Fruit fly (Drosophila melanogaster) whole organism, embryonic: ENCODE data around the gene Duox.

Source experiments
- Atf3 ChIP-seq: fragments of 200-800 bp; sonication (Bioruptor generic); optimal IDR thresholded peaks from 3 replicates; lab custom pipeline; 2016; ENCODE audit warnings: missing biosample characterization, missing genetic modification characterization
- Bdp1 ChIP-seq: fragments of 200-800 bp; sonication (Bioruptor generic); optimal IDR thresholded peaks from 3 replicates; lab custom pipeline; 2016; ENCODE audit warnings: missing biosample characterization, missing genetic modification characterization
- CG10147 ChIP-seq: fragments of 200-800 bp; sonication (Bioruptor generic); optimal IDR thresholded peaks from 2 replicates; lab custom pipeline; 2019; ENCODE audit warnings: missing biosample characterization, mild to moderate bottlenecking, missing genetic modification characterization, moderate library complexity
- CG1024 ChIP-seq: fragments of 200-800 bp; sonication (Bioruptor generic); IDR thresholded peaks from 2 replicates; pipeline ENCODE4 v1.3.6; 2022; ENCODE audit warnings: missing biosample characterization, missing genetic modification characterization
- CG11696 ChIP-seq: fragments of 200-800 bp; sonication (Bioruptor generic); IDR thresholded peaks from 2 replicates; pipeline ENCODE4 v1.3.6; 2022; ENCODE audit warnings: missing biosample characterization, missing genetic modification characterization
- CG13424 ChIP-seq: fragments of 200-800 bp; sonication (Bioruptor generic); optimal IDR thresholded peaks from 2 replicates; lab custom pipeline; 2019; ENCODE audit warnings: missing biosample characterization, mild to moderate bottlenecking, missing genetic modification characterization, moderate library complexity
- CG16813 ChIP-seq: fragments of 200-800 bp; sonication (Bioruptor generic); IDR thresholded peaks from 3 replicates; pipeline ENCODE4 v1.3.6; 2022; ENCODE audit warnings: missing biosample characterization, missing genetic modification characterization; ENCODE audit not compliant: partially characterized antibody
- CG17186 ChIP-seq: fragments of 200-800 bp; sonication (Bioruptor generic); optimal IDR thresholded peaks from 3 replicates; lab custom pipeline; 2017; ENCODE audit warnings: missing biosample characterization, missing genetic modification reagents, missing genetic modification characterization
- CG17802 ChIP-seq: fragments of 200-800 bp; sonication (Bioruptor generic); optimal IDR thresholded peaks from 2 replicates; lab custom pipeline; 2018; ENCODE audit warnings: missing biosample characterization, mild to moderate bottlenecking, missing genetic modification characterization, moderate library complexity
- CG17829 ChIP-seq: fragments of 200-800 bp; optimal IDR thresholded peaks from 2 replicates; lab custom pipeline; 2019; ENCODE audit warnings: missing biosample characterization, mild to moderate bottlenecking, missing genetic modification characterization, moderate library complexity
- CG17912 ChIP-seq: fragments of 200-800 bp; sonication (Bioruptor generic); optimal IDR thresholded peaks from 2 replicates; lab custom pipeline; 2018; ENCODE audit warnings: missing biosample characterization, mild to moderate bottlenecking, missing genetic modification characterization
- CG30020 ChIP-seq: fragments of 200-800 bp; optimal IDR thresholded peaks from 2 replicates; lab custom pipeline; 2019; ENCODE audit warnings: missing biosample characterization, mild to moderate bottlenecking, missing genetic modification characterization, moderate library complexity
- CG3281 ChIP-seq: fragments of 200-800 bp; sonication (Bioruptor generic); optimal IDR thresholded peaks from 3 replicates; lab custom pipeline; 2017; ENCODE audit warnings: missing biosample characterization, mild to moderate bottlenecking, missing genetic modification characterization
- CG5245 ChIP-seq: fragments of 200-800 bp; sonication (Bioruptor generic); optimal IDR thresholded peaks from 3 replicates; lab custom pipeline; 2016; ENCODE audit warnings: missing biosample characterization, missing genetic modification characterization
- CG6854 ChIP-seq: fragments of 200-800 bp; sonication (Bioruptor generic); optimal IDR thresholded peaks from 3 replicates; lab custom pipeline; 2017; ENCODE audit warnings: missing biosample characterization, mild to moderate bottlenecking, missing genetic modification characterization
- CG8924 ChIP-seq: fragments of 200-800 bp; optimal IDR thresholded peaks from 3 replicates; lab custom pipeline; 2019; ENCODE audit warnings: missing biosample characterization, mild to moderate bottlenecking, missing genetic modification characterization, moderate library complexity
- CG9609 ChIP-seq: fragments of 200-800 bp; sonication (Bioruptor generic); optimal IDR thresholded peaks from 3 replicates; lab custom pipeline; 2016; ENCODE audit warnings: missing biosample characterization, missing genetic modification characterization
- CG9817 ChIP-seq: fragments of 200-800 bp; sonication (Bioruptor generic); optimal IDR thresholded peaks from 2 replicates; lab custom pipeline; 2018; ENCODE audit warnings: missing biosample characterization, mild to moderate bottlenecking, missing genetic modification characterization, moderate library complexity
- Dad ChIP-seq: fragments of 200-800 bp; sonication (Bioruptor generic); optimal IDR thresholded peaks from 3 replicates; lab custom pipeline; 2016; ENCODE audit warnings: missing biosample characterization, missing genetic modification characterization
- Fer1 ChIP-seq: fragments of 200-800 bp; sonication (Bioruptor generic); optimal IDR thresholded peaks from 2 replicates; lab custom pipeline; 2017; ENCODE audit warnings: missing biosample characterization, mild to moderate bottlenecking, missing genetic modification characterization
- H2.0 ChIP-seq: fragments of 200-800 bp; sonication (Bioruptor generic); IDR thresholded peaks from 2 replicates; pipeline ENCODE4 v1.3.6; 2022; ENCODE audit warnings: missing biosample characterization, missing genetic modification characterization
- HLH3B ChIP-seq: fragments of 200-800 bp; sonication (Bioruptor generic); IDR thresholded peaks from 2 replicates; pipeline ENCODE4 v1.3.6; 2022; ENCODE audit warnings: missing biosample characterization, missing genetic modification characterization
- Hmr ChIP-seq: fragments of 200-800 bp; sonication (Bioruptor generic); optimal IDR thresholded peaks from 3 replicates; lab custom pipeline; 2017; ENCODE audit warnings: mild to moderate bottlenecking, missing biosample characterization, missing genetic modification reagents, missing genetic modification characterization
- Hr78 ChIP-seq, 2 experiments: fragments of 200-800 bp in 1 of 2; fragments of >200 bp in 1 of 2; sonication (Bioruptor generic) in 1 of 2; optimal IDR thresholded peaks; 2 replicates each; lab custom pipeline; 2017 to 2019; ENCODE audit warnings: missing biosample characterization in 2 of 2, missing genetic modification characterization in 2 of 2, mild to moderate bottlenecking in 1 of 2, moderate library complexity in 1 of 2
- Max ChIP-seq: fragments of 200-800 bp; sonication (Bioruptor generic); optimal IDR thresholded peaks from 2 replicates; lab custom pipeline; 2016; ENCODE audit warnings: missing biosample characterization, mild to moderate bottlenecking, missing genetic modification characterization
- Opbp ChIP-seq: fragments of 200-800 bp; sonication (Bioruptor generic); IDR thresholded peaks from 3 replicates; pipeline ENCODE4 v1.3.6; 2022; ENCODE audit warnings: missing biosample characterization, missing genetic modification characterization; ENCODE audit not compliant: partially characterized antibody
- PHDP ChIP-seq: fragments of 200-800 bp; sonication (Bioruptor generic); optimal IDR thresholded peaks from 3 replicates; lab custom pipeline; 2018; ENCODE audit warnings: missing biosample characterization, mild to moderate bottlenecking, missing genetic modification characterization, moderate library complexity
- Ravus ChIP-seq: fragments of 200-800 bp; sonication (Bioruptor generic); IDR thresholded peaks from 2 replicates; pipeline ENCODE4 v1.3.6; 2022; ENCODE audit warnings: missing biosample characterization, missing genetic modification characterization
- TFAM ChIP-seq: fragments of 200-800 bp; sonication (Bioruptor generic); optimal IDR thresholded peaks from 2 replicates; lab custom pipeline; 2017; ENCODE audit warnings: missing biosample characterization, missing genetic modification characterization, inconsistent platforms
- abd-A ChIP-seq: fragments of 200-800 bp; sonication (Bioruptor generic); optimal IDR thresholded peaks from 3 replicates; lab custom pipeline; 2019; ENCODE audit warnings: missing biosample characterization, mild to moderate bottlenecking, missing genetic modification characterization, moderate library complexity
- ap ChIP-seq: fragments of 200-800 bp; sonication (Bioruptor generic); IDR thresholded peaks from 2 replicates; pipeline ENCODE4 v1.3.6; 2022; ENCODE audit warnings: missing biosample characterization, missing genetic modification characterization
- btn ChIP-seq: fragments of 200-800 bp; sonication (Bioruptor generic); optimal IDR thresholded peaks from 2 replicates; lab custom pipeline; 2016; ENCODE audit warnings: missing biosample characterization, missing genetic modification characterization
- cad ChIP-seq: fragments of >200 bp; optimal IDR thresholded peaks from 2 replicates; lab custom pipeline; 2017; ENCODE audit warnings: missing biosample characterization, missing genetic modification characterization
- cg ChIP-seq: fragments of 200-800 bp; sonication (Bioruptor generic); optimal IDR thresholded peaks from 3 replicates; lab custom pipeline; 2019; ENCODE audit warnings: missing biosample characterization, mild to moderate bottlenecking, missing genetic modification characterization, moderate library complexity
- fru ChIP-seq: fragments of >200 bp; optimal IDR thresholded peaks from 2 replicates; lab custom pipeline; 2017
- fu2 ChIP-seq: fragments of 200-800 bp; sonication (Bioruptor generic); optimal IDR thresholded peaks from 2 replicates; lab custom pipeline; 2016; ENCODE audit warnings: missing biosample characterization, missing genetic modification characterization
- insv ChIP-seq, 2 experiments: fragments of 200-800 bp; sonication (Bioruptor generic); optimal IDR thresholded peaks; 3 replicates each; lab custom pipeline; 2016 to 2018; ENCODE audit warnings: missing biosample characterization in 2 of 2, missing genetic modification characterization in 2 of 2
- knrl ChIP-seq: fragments of 200-800 bp; sonication (Bioruptor generic); IDR thresholded peaks from 3 replicates; pipeline ENCODE4 v1.3.6; 2022; ENCODE audit warnings: missing biosample characterization, missing genetic modification characterization; ENCODE audit not compliant: partially characterized antibody
- lbe ChIP-seq: fragments of 200-800 bp; sonication (Bioruptor generic); optimal IDR thresholded peaks from 2 replicates; lab custom pipeline; 2016; ENCODE audit warnings: missing biosample characterization, mild to moderate bottlenecking, missing genetic modification characterization
- lilli ChIP-seq: fragments of 200-800 bp; sonication (Bioruptor generic); optimal IDR thresholded peaks from 3 replicates; lab custom pipeline; 2016; ENCODE audit warnings: missing biosample characterization, missing genetic modification characterization
- mam ChIP-seq: fragments of 200-800 bp; sonication (Bioruptor generic); optimal IDR thresholded peaks from 3 replicates; lab custom pipeline; 2016; ENCODE audit warnings: missing biosample characterization, missing genetic modification characterization
- pb ChIP-seq: fragments of 200-800 bp; sonication (Bioruptor generic); optimal IDR thresholded peaks from 3 replicates; lab custom pipeline; 2016; ENCODE audit warnings: missing biosample characterization, missing genetic modification characterization
- pfk ChIP-seq: fragments of 200-800 bp; sonication (Bioruptor generic); optimal IDR thresholded peaks from 2 replicates; lab custom pipeline; 2018; ENCODE audit warnings: missing biosample characterization, mild to moderate bottlenecking, missing genetic modification characterization, moderate library complexity
- phol ChIP-seq: fragments of 200-800 bp; sonication (Bioruptor generic); optimal IDR thresholded peaks from 3 replicates; lab custom pipeline; 2018; ENCODE audit warnings: missing biosample characterization, mild to moderate bottlenecking, missing genetic modification characterization, moderate library complexity
- schlank ChIP-seq: fragments of 200-800 bp; sonication (Bioruptor generic); optimal IDR thresholded peaks from 2 replicates; lab custom pipeline; 2018; ENCODE audit warnings: missing biosample characterization, mild to moderate bottlenecking, missing genetic modification characterization
- slp2 ChIP-seq: fragments of 200-800 bp; sonication (Bioruptor generic); optimal IDR thresholded peaks from 2 replicates; lab custom pipeline; 2016; ENCODE audit warnings: missing biosample characterization, missing genetic modification characterization
- so ChIP-seq: fragments of 200-800 bp; sonication (Bioruptor generic); IDR thresholded peaks from 3 replicates; pipeline ENCODE4 v1.3.6; 2022; ENCODE audit warnings: missing biosample characterization, missing genetic modification characterization
- trem ChIP-seq: fragments of 200-800 bp; optimal IDR thresholded peaks from 3 replicates; lab custom pipeline; 2019; ENCODE audit warnings: missing biosample characterization, mild to moderate bottlenecking, missing genetic modification characterization, moderate library complexity
- unc-4 ChIP-seq: fragments of 200-800 bp; sonication (Bioruptor generic); IDR thresholded peaks from 2 replicates; pipeline ENCODE4 v1.3.6; 2022; ENCODE audit warnings: missing biosample characterization, missing genetic modification characterization; ENCODE audit not compliant: partially characterized antibody

The Duox gene

dm6 chr2L:2861885-2862620 is 32.0 kb upstream of the Duox start (continued):
- TF ChIP-seq CG17186 (GFP tag; lab: Kevin White, UChicago) = no peak
- TF ChIP-seq phol (tag; lab: Kevin White, UChicago) = no peak
- peak; percentile 3 for TF ChIP-seq Hmr
- no peak for TF ChIP-seq schlank (tag; lab: Kevin White, UChicago)
- TF ChIP-seq insv (GFP tag; optimal IDR thresholded peaks at IDR 0.05; lab: Kevin White, UChicago) = no peak
- peak; percentile 22 for TF ChIP-seq Fer1
- no peak for TF ChIP-seq cad
- TF ChIP-seq knrl (GFP tag; lab: Robert Waterston, UW) = no peak
- TF ChIP-seq Ravus = no peak
- 0 out of 2 replicates have a peak, but pooled peaks have one; percentile 7 for TF ChIP-seq CG1024 (GFP tag; lab: Robert Waterston, UW)
- TF ChIP-seq Bdp1 = no peak
- TF ChIP-seq fru = no peak
- TF ChIP-seq CG10147 (GFP tag; lab: Kevin White, UChicago) = no peak
- TF ChIP-seq CG3281 (GFP tag; lab: Kevin White, UChicago) = peak; percentile 22
- no peak for TF ChIP-seq PHDP
- peak; percentile 14 for TF ChIP-seq CG8924 (tag; lab: Kevin White, UChicago)
- TF ChIP-seq trem (tag; lab: Kevin White, UChicago) = no peak
- TF ChIP-seq fu2 (GFP tag; lab: Kevin White, UChicago) = no peak
- no peak for TF ChIP-seq btn (GFP tag; lab: Kevin White, UChicago)
- TF ChIP-seq CG13424 (tag; lab: Kevin White, UChicago) = no peak
- TF ChIP-seq CG9817 (tag; lab: Kevin White, UChicago) = no peak
- no peak for TF ChIP-seq ap (GFP tag; lab: Robert Waterston, UW)
- no peak for TF ChIP-seq H2.0 (GFP tag; lab: Robert Waterston, UW)
- no peak for TF ChIP-seq mam (GFP tag; lab: Kevin White, UChicago)
- no peak for TF ChIP-seq TFAM (GFP tag; lab: Kevin White, UChicago)
- no peak for TF ChIP-seq Max (GFP tag; lab: Kevin White, UChicago)
- TF ChIP-seq CG30020 (tag; lab: Kevin White, UChicago) = no peak
- no peak for TF ChIP-seq CG9609 (GFP tag; lab: Kevin White, UChicago)
- TF ChIP-seq Dad (GFP tag; lab: Kevin White, UChicago) = no peak
- no peak for TF ChIP-seq pb (GFP tag; lab: Kevin White, UChicago)
- peak; percentile 55; the same call in 1 of the 3 replicates for TF ChIP-seq so
- no peak for TF ChIP-seq lilli (GFP tag; lab: Kevin White, UChicago)
- TF ChIP-seq unc-4 (GFP tag; lab: Robert Waterston, UW) = 0 out of 2 replicates have a peak, but pooled peaks have one; percentile 24
- no peak for TF ChIP-seq CG11696
- peak; percentile 43; the same call in 1 of the 3 replicates for TF ChIP-seq CG16813
- no peak for TF ChIP-seq slp2 (GFP tag; lab: Kevin White, UChicago)
- TF ChIP-seq Atf3 (GFP tag; lab: Kevin White, UChicago) = no peak
- TF ChIP-seq lbe (GFP tag; lab: Kevin White, UChicago) = no peak
- TF ChIP-seq pfk = no peak
- TF ChIP-seq cg (GFP tag; lab: Kevin White, UChicago) = no peak
- peak; percentile 3 for TF ChIP-seq CG6854 (GFP tag; lab: Kevin White, UChicago)
- TF ChIP-seq CG17829 (tag; lab: Kevin White, UChicago) = peak; percentile 23
- peak; percentile 73 for TF ChIP-seq abd-A (tag; lab: Kevin White, UChicago)
- TF ChIP-seq CG17912 = no peak
- TF ChIP-seq CG5245 (GFP tag; lab: Kevin White, UChicago) = no peak
- TF ChIP-seq Hr78 (GFP tag; optimal IDR thresholded peaks at IDR 0.05; lab: Kevin White, UChicago) = no peak
- 0 out of 2 replicates have a peak, but pooled peaks have one; percentile 6 for TF ChIP-seq HLH3B
- TF ChIP-seq CG17802 (tag; lab: Kevin White, UChicago) = no peak
- TF ChIP-seq Opbp (GFP tag; lab: Robert Waterston, UW) = peak; percentile 45; the same call in 1 of the 3 replicates
